Fruit fly (Drosophila melanogaster) Kc167 (cell line): ENCODE measurements around the gene ppk18.

Experiments used
- Myc ChIP-seq: fragments of >200 bp; optimal IDR thresholded peaks from 2 replicates; lab custom pipeline; 2017; ENCODE audit warnings: missing external identifiers
- Sin3A ChIP-seq: fragments of >200 bp; optimal IDR thresholded peaks from 2 replicates; lab custom pipeline; 2018; ENCODE audit warnings: missing external identifiers
- h ChIP-seq: fragments of >200 bp; optimal IDR thresholded peaks from 3 replicates; lab custom pipeline; 2018; ENCODE audit warnings: missing external identifiers
- insv ChIP-seq: fragments of >200 bp; optimal IDR thresholded peaks from 3 replicates; lab custom pipeline; 2018; ENCODE audit warnings: missing external identifiers
- psq ChIP-seq: fragments of >200 bp; optimal IDR thresholded peaks from 2 replicates; lab custom pipeline; 2017; ENCODE audit warnings: missing external identifiers
- ttk ChIP-seq: sonication (Bioruptor generic); optimal IDR thresholded peaks from 2 replicates; lab custom pipeline; 2017; ENCODE audit warnings: missing external identifiers

The ppk18 gene

dm6 chr2L:9737360-9737759, 33.4 kb downstream of the ppk18 start:
- TF ChIP-seq Myc (lab: Kevin White, UChicago) = no peak
- no peak for TF ChIP-seq insv (lab: Kevin White, UChicago)
- TF ChIP-seq psq (lab: Kevin White, UChicago) = no peak
- TF ChIP-seq ttk = no peak
- no peak for TF ChIP-seq Sin3A
- TF ChIP-seq h (lab: Kevin White, UChicago) = no peak

- TF ChIP-seq h (lab: Kevin White, UChicago) = no peak
- TF ChIP-seq Sin3A = no peak
- TF ChIP-seq Myc (lab: Kevin White, UChicago) = no peak
- no peak for TF ChIP-seq insv (lab: Kevin White, UChicago)
- TF ChIP-seq psq (lab: Kevin White, UChicago) = no peak
- TF ChIP-seq ttk = no peak
Measured at dm6 chr2L:9736000-9736695, 34.6 kb downstream of the ppk18 start, which contains the start of gene CG13117. TSS of gene CG13117 (plus strand) at chr2L:9736645.

- TF ChIP-seq h (lab: Kevin White, UChicago) (no peak), psq (lab: Kevin White, UChicago) (no peak), Myc (lab: Kevin White, UChicago) (no peak), insv (lab: Kevin White, UChicago) (no peak), ttk (no peak), Sin3A (no peak)
Measured at dm6 chr2L:9734134-9734533, 36.7 kb downstream of the ppk18 start.

- TF ChIP-seq Sin3A (no peak), h (lab: Kevin White, UChicago) (no peak), psq (lab: Kevin White, UChicago) (no peak), Myc (lab: Kevin White, UChicago) (no peak), ttk (no peak), insv (lab: Kevin White, UChicago) (no peak)
Measured at dm6 chr2L:9731269-9731668, 39.5 kb downstream of the ppk18 start.

- TF ChIP-seq ttk (no peak), insv (lab: Kevin White, UChicago) (no peak)
Measured at dm6 chr2L:9729618-9730284, 41.0 kb downstream of the ppk18 start, which contains the start of gene CG13116. TSS of gene CG13116 (plus strand) at chr2L:9729940.

- TF ChIP-seq Myc (lab: Kevin White, UChicago) (no peak), psq (lab: Kevin White, UChicago) (no peak), ttk (no peak), insv (lab: Kevin White, UChicago) (no peak), Sin3A (no peak)
Measured at dm6 chr2L:9728791-9729190, 42.0 kb downstream of the ppk18 start.
